Worm (Caenorhabditis elegans) whole organism, L4 larva: ENCODE data around the gene msp-36.
A peak's percentile ranks its signal among the peaks of the same experiment; 100 is the strongest.

ENCODE experiments used
- D1046.2 ChIP-seq: fragments of 200-800 bp; sonication (Bioruptor generic); IDR thresholded peaks from 2 replicates; pipeline ENCODE4 v1.3.6; 2022; ENCODE audit warnings: missing genetic modification characterization, missing compliant biosample characterization
- R02D3.7 ChIP-seq: fragments of 150-350 bp; sonication (generic microtip); optimal IDR thresholded peaks from 3 replicates; lab custom pipeline; 2014; ENCODE audit warnings: missing biosample characterization, missing genetic modification characterization
- Y48G9A.11 ChIP-seq: fragments of 200-800 bp; sonication (Bioruptor generic); IDR thresholded peaks from 2 replicates; pipeline ENCODE4 v1.3.6; 2022; ENCODE audit warnings: missing genetic modification reagents, missing genetic modification characterization, missing compliant biosample characterization
- Y5F2A.4 ChIP-seq: fragments of 200-800 bp; sonication (Bioruptor generic); optimal IDR thresholded peaks from 2 replicates; lab custom pipeline; 2018; ENCODE audit warnings: mild to moderate bottlenecking, missing genetic modification characterization, missing compliant biosample characterization
- ZK337.2 ChIP-seq: fragments of 200-800 bp; sonication (Bioruptor generic); IDR thresholded peaks from 2 replicates; pipeline ENCODE4 v1.3.6; 2022; ENCODE audit warnings: missing genetic modification reagents, missing genetic modification characterization, missing compliant biosample characterization
- aha-1 ChIP-seq: fragments of 150-350 bp; peaks from one replicate; lab custom pipeline; 2014; ENCODE audit warnings: missing biosample characterization, missing genetic modification characterization
- aly-2 ChIP-seq: sonication (generic microtip); optimal IDR thresholded peaks from 2 replicates; lab custom pipeline; 2018; ENCODE audit warnings: missing biosample characterization, missing genetic modification characterization
- ama-1 ChIP-seq: fragments of 150-350 bp; optimal IDR thresholded peaks from 2 replicates; lab custom pipeline; 2014; ENCODE audit warnings: inconsistent platforms, mixed read lengths
- attf-4 ChIP-seq: sonication (generic microtip); optimal IDR thresholded peaks from 3 replicates; lab custom pipeline; 2017; ENCODE audit warnings: missing biosample characterization, missing genetic modification characterization
- ceh-20 ChIP-seq: fragments of 200-800 bp; sonication (Bioruptor generic); IDR thresholded peaks from 2 replicates; pipeline ENCODE4 v1.3.6; 2022; ENCODE audit warnings: missing genetic modification reagents, missing genetic modification characterization, missing compliant biosample characterization
- ceh-28 ChIP-seq: fragments of 150-350 bp; optimal IDR thresholded peaks from 2 replicates; lab custom pipeline; 2014; ENCODE audit warnings: missing biosample characterization, missing genetic modification reagents, missing genetic modification characterization
- ceh-62 ChIP-seq: sonication (generic microtip); optimal IDR thresholded peaks from 2 replicates; lab custom pipeline; 2017; ENCODE audit warnings: missing biosample characterization, missing genetic modification characterization
- ceh-82 ChIP-seq: sonication (generic microtip); optimal IDR thresholded peaks from 2 replicates; lab custom pipeline; 2017; ENCODE audit warnings: missing biosample characterization, missing genetic modification characterization
- ces-1 ChIP-seq: fragments of 150-350 bp; sonication (generic microtip); optimal IDR thresholded peaks from 4 replicates; lab custom pipeline; 2014; ENCODE audit warnings: missing biosample characterization, missing genetic modification reagents, missing genetic modification characterization
- cey-2 ChIP-seq: sonication (generic microtip); optimal IDR thresholded peaks from 3 replicates; lab custom pipeline; 2017; ENCODE audit warnings: missing genetic modification characterization, mild to moderate bottlenecking, missing compliant biosample characterization, antibody characterized with exemption, borderline replicate concordance; ENCODE audit not compliant: insufficient read depth
- ctbp-1 ChIP-seq: fragments of 200-800 bp; sonication (Bioruptor generic); IDR thresholded peaks from 2 replicates; pipeline ENCODE4 v1.3.6; 2022; ENCODE audit warnings: missing genetic modification reagents, missing genetic modification characterization, missing compliant biosample characterization
- daf-19 ChIP-seq: fragments of 200-800 bp; sonication (Bioruptor generic); conservative IDR thresholded peaks from 2 replicates; pipeline ENCODE4 v1.3.6; 2022; ENCODE audit warnings: missing genetic modification characterization, missing compliant biosample characterization
- egl-43 ChIP-seq: fragments of 200-800 bp; sonication (Bioruptor generic); IDR thresholded peaks from 2 replicates; pipeline ENCODE4 v1.3.6; 2022; ENCODE audit warnings: missing genetic modification reagents, missing genetic modification characterization, missing compliant biosample characterization
- fkh-10 ChIP-seq: fragments of 150-350 bp; optimal IDR thresholded peaks from 2 replicates; lab custom pipeline; 2014; ENCODE audit warnings: missing biosample characterization, missing genetic modification reagents, missing genetic modification characterization
- gei-8 ChIP-seq: fragments of 200-800 bp; sonication (Bioruptor generic); optimal IDR thresholded peaks from 2 replicates; lab custom pipeline; 2018; ENCODE audit warnings: mild to moderate bottlenecking, missing genetic modification characterization, missing compliant biosample characterization
- hif-1 ChIP-seq, 2 experiments: sonication (generic microtip); optimal IDR thresholded peaks; 2 replicates each; lab custom pipeline; 2016 to 2017; ENCODE audit warnings: missing compliant biosample characterization in 2 of 2, missing genetic modification characterization in 2 of 2, missing genetic modification reagents in 2 of 2, missing genotype in 2 of 2, mild to moderate bottlenecking in 1 of 2
- hlh-11 ChIP-seq: fragments of 200-800 bp; sonication (Bioruptor generic); optimal IDR thresholded peaks from 2 replicates; lab custom pipeline; 2018; ENCODE audit warnings: mild to moderate bottlenecking, missing genetic modification characterization, missing compliant biosample characterization
- hmg-1.1 ChIP-seq: fragments of 200-800 bp; sonication (Bioruptor generic); IDR thresholded peaks from 2 replicates; pipeline ENCODE4 v1.3.6; 2022; ENCODE audit warnings: missing genetic modification reagents, missing genetic modification characterization, missing compliant biosample characterization
- lin-1 ChIP-seq: fragments of 200-800 bp; sonication (Bioruptor generic); IDR thresholded peaks from 2 replicates; pipeline ENCODE4 v1.3.6; 2022; ENCODE audit warnings: missing genetic modification reagents, missing genetic modification characterization, missing compliant biosample characterization
- lin-15B ChIP-seq: fragments of 150-350 bp; sonication (generic microtip); optimal IDR thresholded peaks from 3 replicates; lab custom pipeline; 2014; ENCODE audit warnings: missing biosample characterization, missing genetic modification characterization
- lin-29 ChIP-seq: fragments of 200-800 bp; sonication (Bioruptor generic); IDR thresholded peaks from 2 replicates; pipeline ENCODE4 v1.3.6; 2022; ENCODE audit warnings: missing genetic modification reagents, missing genetic modification characterization, missing compliant biosample characterization
- lin-39 ChIP-seq: fragments of 150-350 bp; optimal IDR thresholded peaks from 2 replicates; lab custom pipeline; 2014; ENCODE audit warnings: missing biosample characterization, missing genetic modification reagents, missing genetic modification characterization
- madf-5 ChIP-seq, 2 experiments: fragments of 200-800 bp; sonication (Bioruptor generic); IDR thresholded peaks; 2 replicates each; pipeline ENCODE4 v1.3.6; 2022; ENCODE audit warnings: missing compliant biosample characterization in 2 of 2, missing genetic modification characterization in 2 of 2
- mdl-1 ChIP-seq, 2 experiments: fragments of 150-350 bp in 1 of 2; sonication (generic microtip) in 1 of 2; optimal IDR thresholded peaks; 2 replicates each; lab custom pipeline; 2014 to 2017; ENCODE audit warnings: missing biosample characterization in 2 of 2, missing genetic modification characterization in 2 of 2
- mes-2 ChIP-seq: sonication (generic microtip); optimal IDR thresholded peaks from 2 replicates; lab custom pipeline; 2016; ENCODE audit warnings: missing genotype, mild to moderate bottlenecking, missing genetic modification characterization, missing compliant biosample characterization; ENCODE audit not compliant: poor library complexity, severe bottlenecking
- mxl-3 ChIP-seq: fragments of 200-800 bp; sonication (Bioruptor generic); optimal IDR thresholded peaks from 2 replicates; lab custom pipeline; 2018; ENCODE audit warnings: mild to moderate bottlenecking, missing genetic modification characterization, missing compliant biosample characterization
- nhr-102 ChIP-seq: sonication (generic microtip); optimal IDR thresholded peaks from 2 replicates; lab custom pipeline; 2016; ENCODE audit warnings: mild to moderate bottlenecking, missing genetic modification characterization, moderate library complexity, missing compliant biosample characterization
- nhr-11 ChIP-seq: fragments of 150-350 bp; optimal IDR thresholded peaks from 2 replicates; lab custom pipeline; 2014; ENCODE audit warnings: missing biosample characterization, missing genetic modification characterization
- nhr-25 ChIP-seq: sonication (generic microtip); optimal IDR thresholded peaks from 2 replicates; lab custom pipeline; 2017; ENCODE audit warnings: missing genetic modification characterization, mild to moderate bottlenecking, missing compliant biosample characterization, antibody characterized with exemption, moderate library complexity, borderline replicate concordance; ENCODE audit not compliant: insufficient read depth
- nhr-41 ChIP-seq: fragments of 200-800 bp; sonication (Bioruptor generic); IDR thresholded peaks from 2 replicates; pipeline ENCODE4 v1.3.6; 2022; ENCODE audit warnings: missing genetic modification reagents, missing genetic modification characterization, missing compliant biosample characterization
- nhr-42 ChIP-seq: fragments of 200-800 bp; sonication (Bioruptor generic); IDR thresholded peaks from 2 replicates; pipeline ENCODE4 v1.3.6; 2022; ENCODE audit warnings: missing genetic modification characterization, missing compliant biosample characterization
- nhr-48 ChIP-seq: sonication (generic microtip); optimal IDR thresholded peaks from 2 replicates; lab custom pipeline; 2016; ENCODE audit warnings: mild to moderate bottlenecking, missing genetic modification characterization, missing compliant biosample characterization
- nhr-6 ChIP-seq: fragments of 150-350 bp; optimal IDR thresholded peaks from 2 replicates; lab custom pipeline; 2014; ENCODE audit warnings: missing biosample characterization, missing genetic modification characterization
- pha-4 ChIP-seq, 2 experiments: fragments of 150-350 bp in 1 of 2; fragments of 200-800 bp in 1 of 2; sonication (Bioruptor generic) in 1 of 2; IDR thresholded peaks in 1 of 2; optimal IDR thresholded peaks in 1 of 2; 2 replicates each; pipeline versions ENCODE4 v1.3.6 to Lab custom; 2014 to 2022; ENCODE audit warnings: missing genetic modification characterization in 2 of 2, missing genetic modification reagents in 2 of 2, missing biosample characterization in 1 of 2, missing compliant biosample characterization in 1 of 2
- php-3 ChIP-seq: fragments of 200-800 bp; sonication (Bioruptor generic); IDR thresholded peaks from 2 replicates; pipeline ENCODE4 v1.3.6; 2022; ENCODE audit warnings: missing genetic modification reagents, missing genetic modification characterization, missing compliant biosample characterization
- pqm-1 ChIP-seq: sonication (generic microtip); optimal IDR thresholded peaks from 2 replicates; lab custom pipeline; 2017; ENCODE audit warnings: missing biosample characterization, missing genetic modification characterization
- set-16 ChIP-seq: fragments of 200-800 bp; sonication (Bioruptor generic); IDR thresholded peaks from 2 replicates; pipeline ENCODE4 v1.3.6; 2022; ENCODE audit warnings: missing genetic modification reagents, missing genetic modification characterization, missing compliant biosample characterization
- skn-1 ChIP-seq: fragments of 150-350 bp; optimal IDR thresholded peaks from 2 replicates; lab custom pipeline; 2014; ENCODE audit warnings: missing biosample characterization, missing genetic modification characterization
- snpc-1.2 ChIP-seq: fragments of 200-800 bp; sonication (Bioruptor generic); IDR thresholded peaks from 2 replicates; pipeline ENCODE4 v1.3.6; 2022; ENCODE audit warnings: missing genetic modification reagents, missing genetic modification characterization, missing compliant biosample characterization
- tag-97 ChIP-seq: fragments of 200-800 bp; sonication (Bioruptor generic); IDR thresholded peaks from 2 replicates; pipeline ENCODE4 v1.3.6; 2022; ENCODE audit warnings: missing genetic modification characterization, missing compliant biosample characterization
- tra-1 ChIP-seq: fragments of 200-800 bp; sonication (Bioruptor generic); IDR thresholded peaks from 2 replicates; pipeline ENCODE4 v1.3.6; 2022; ENCODE audit warnings: missing genetic modification reagents, missing genetic modification characterization, missing compliant biosample characterization
- unc-39 ChIP-seq: sonication (generic microtip); optimal IDR thresholded peaks from 2 replicates; lab custom pipeline; 2017; ENCODE audit warnings: missing biosample characterization, missing genetic modification characterization
- zfp-2 ChIP-seq: sonication (generic microtip); optimal IDR thresholded peaks from 2 replicates; lab custom pipeline; 2016; ENCODE audit warnings: mild to moderate bottlenecking, missing genetic modification characterization, missing compliant biosample characterization

The msp-36 gene

ce11 chrIV:10085401-10086187, 9.6 kb upstream of the msp-36 start, which contains the start of the genes col-2 and ndc-80 (continued):
- TF ChIP-seq mes-2 (tag; lab: Kevin White, UChicago) (peak; percentile 95), R02D3.7 (tag; lab: Kevin White, UChicago) (no peak), ceh-28 (tag; lab: Kevin White, UChicago) (no peak), skn-1 (tag; lab: Kevin White, UChicago) (no peak), mxl-3 (GFP tag; lab: Kevin White, UChicago) (peak; percentile 27), ZK337.2 (GFP tag; lab: Robert Waterston, UW) (peak; percentile 59; the same call in 1 of the 2 replicates), gei-8 (GFP tag; lab: Kevin White, UChicago) (no peak), php-3 (GFP tag; lab: Robert Waterston, UW) (no peak), Y48G9A.11 (GFP tag; lab: Robert Waterston, UW) (no peak), fkh-10 (GFP tag; lab: Kevin White, UChicago) (no peak), nhr-48 (tag; lab: Kevin White, UChicago) (no peak), snpc-1.2 (GFP tag; lab: Robert Waterston, UW) (peak; percentile 55; the same call in 1 of the 2 replicates), ceh-62 (tag; lab: Kevin White, UChicago) (no peak), ceh-82 (tag; lab: Kevin White, UChicago) (no peak), mdl-1 (tag; optimal IDR thresholded peaks at IDR 0.05; lab: Kevin White, UChicago) (peak in 1 of 2 experiments; percentile 0), lin-29 (GFP tag; lab: Robert Waterston, UW) (no peak), unc-39 (tag; lab: Kevin White, UChicago) (no peak), pha-4 (GFP tag; IDR thresholded peaks at IDR 0.05; lab: Robert Waterston, UW) (no peak), pha-4 (tag; optimal IDR thresholded peaks at IDR 0.05; lab: Kevin White, UChicago) (peak; percentile 76), nhr-6 (peak; percentile 82), egl-43 (no peak), pqm-1 (tag; lab: Kevin White, UChicago) (no peak), ces-1 (no peak), tag-97 (no peak), zfp-2 (tag; lab: Kevin White, UChicago) (no peak), ceh-20 (GFP tag; lab: Robert Waterston, UW) (no peak), D1046.2 (no peak), lin-1 (GFP tag; lab: Robert Waterston, UW) (no peak), madf-5 (GFP tag; IDR thresholded peaks at IDR 0.05; lab: Robert Waterston, UW) (no peak), lin-39 (tag; lab: Kevin White, UChicago) (no peak), nhr-11 (tag; lab: Kevin White, UChicago) (peak; percentile 35), aha-1 (peak; percentile 90), nhr-25 (tag; lab: Kevin White, UChicago) (no peak), hlh-11 (tag; lab: Kevin White, UChicago) (peak; percentile 19)

ce11 chrIV:10089777-10090176, 5.5 kb upstream of the msp-36 start, which contains the start of gene ttr-39:
Gene ttr-39, minus strand, starts transcription at chrIV:10089877.
- TF ChIP-seq ctbp-1 (no peak), lin-15B (no peak), hif-1 (tag; optimal IDR thresholded peaks at IDR 0.05; lab: Kevin White, UChicago) (no peak), ama-1 (lab: Kevin White, UChicago) (no peak), daf-19 (no peak), cey-2 (no peak), ceh-62 (tag; lab: Kevin White, UChicago) (no peak), nhr-41 (no peak), tra-1 (GFP tag; lab: Robert Waterston, UW) (no peak), nhr-102 (tag; lab: Kevin White, UChicago) (no peak), nhr-42 (GFP tag; lab: Robert Waterston, UW) (no peak), set-16 (GFP tag; lab: Robert Waterston, UW) (no peak), unc-39 (tag; lab: Kevin White, UChicago) (no peak), hmg-1.1 (GFP tag; lab: Robert Waterston, UW) (no peak), lin-1 (GFP tag; lab: Robert Waterston, UW) (no peak), attf-4 (tag; lab: Kevin White, UChicago) (no peak), aly-2 (tag; lab: Kevin White, UChicago) (no peak), Y5F2A.4 (no peak), nhr-25 (tag; lab: Kevin White, UChicago) (no peak), ceh-82 (tag; lab: Kevin White, UChicago) (no peak)
